Fruit fly (Drosophila melanogaster): ENCODE measurements around the gene CG12592.

CG12592 gene

dm6 chr3R:10356563-10357363, 18.6 kb downstream of the CG12592 start:
- no peak for TF ChIP-seq CG17801 (GFP tag; optimal IDR thresholded peaks at IDR 0.05; ENCODE audit: partially characterized antibody)

- no peak for TF ChIP-seq CG17801 (GFP tag; optimal IDR thresholded peaks at IDR 0.05; ENCODE audit: partially characterized antibody)
Observed at dm6 chr3R:10357364-10357676, 19.2 kb downstream of the CG12592 start.

- TF ChIP-seq CG17801 (GFP tag; optimal IDR thresholded peaks at IDR 0.05; ENCODE audit: partially characterized antibody) = no peak
Observed at dm6 chr3R:10364287-10364686, 26.1 kb downstream of the CG12592 start.

dm6 chr3R:10368251-10368650, 30.1 kb downstream of the CG12592 start:
- TF ChIP-seq CG17801 (GFP tag; optimal IDR thresholded peaks at IDR 0.05; ENCODE audit: partially characterized antibody) = no peak

dm6 chr3R:10369799-10370198, 31.7 kb downstream of the CG12592 start:
- no peak for TF ChIP-seq CG17801 (GFP tag; optimal IDR thresholded peaks at IDR 0.05; ENCODE audit: partially characterized antibody)

dm6 chr3R:10370495-10370894, 32.4 kb downstream of the CG12592 start:
- TF ChIP-seq CG17801 (GFP tag; optimal IDR thresholded peaks at IDR 0.05; ENCODE audit: partially characterized antibody) = no peak

- peak; percentile 74 for TF ChIP-seq CG17801 (GFP tag; optimal IDR thresholded peaks at IDR 0.05; ENCODE audit: partially characterized antibody)
Observed at dm6 chr3R:10377849-10378248, 39.7 kb downstream of the CG12592 start, which contains the start of gene Rfx. Rfx (minus strand) TSS chr3R:10378068.

- no peak for TF ChIP-seq CG17801 (GFP tag; optimal IDR thresholded peaks at IDR 0.05; ENCODE audit: partially characterized antibody)
Observed at dm6 chr3R:10378989-10379388, 40.8 kb downstream of the CG12592 start.

- no peak for TF ChIP-seq CG17801 (GFP tag; optimal IDR thresholded peaks at IDR 0.05; ENCODE audit: partially characterized antibody)
Observed at dm6 chr3R:10379409-10379808, 41.3 kb downstream of the CG12592 start.

dm6 chr3R:10380025-10380424, 41.9 kb downstream of the CG12592 start:
- TF ChIP-seq CG17801 (GFP tag; optimal IDR thresholded peaks at IDR 0.05; ENCODE audit: partially characterized antibody) = no peak

dm6 chr3R:10388128-10389026, 50.2 kb downstream of the CG12592 start, which contains the start of gene cwo:
cwo (plus strand) TSS chr3R:10388258.
- TF ChIP-seq CG17801 (GFP tag; optimal IDR thresholded peaks at IDR 0.05; ENCODE audit: partially characterized antibody) = peak; percentile 5

- no peak for TF ChIP-seq CG17801 (GFP tag; optimal IDR thresholded peaks at IDR 0.05; ENCODE audit: partially characterized antibody)
Observed at dm6 chr3R:10389027-10389465, 50.9 kb downstream of the CG12592 start.

dm6 chr3R:10389877-10390468, 51.8 kb downstream of the CG12592 start:
- TF ChIP-seq CG17801 (GFP tag; optimal IDR thresholded peaks at IDR 0.05; ENCODE audit: partially characterized antibody) = no peak
